Worm (Caenorhabditis elegans) whole organism, midembryonic: ENCODE measurements around the gene srx-47.

Experiments
- T22C8.4 ChIP-seq: fragments of 200-800 bp; sonication (Bioruptor generic); IDR thresholded peaks from 2 replicates; pipeline ENCODE4 v1.3.6; 2022; ENCODE audit warnings: missing genetic modification characterization, missing compliant biosample characterization
- cog-1 ChIP-seq: sonication (generic microtip); optimal IDR thresholded peaks from 2 replicates; lab custom pipeline; 2016; ENCODE audit warnings: missing genetic modification characterization, missing compliant biosample characterization
- flt-1 ChIP-seq: fragments of 200-800 bp; sonication (Bioruptor generic); IDR thresholded peaks from 2 replicates; pipeline ENCODE4 v1.3.6; 2022; ENCODE audit warnings: missing genetic modification characterization, missing compliant biosample characterization
- klf-2 ChIP-seq: fragments of 200-800 bp; sonication (Bioruptor generic); conservative IDR thresholded peaks from 2 replicates; pipeline ENCODE4 v1.3.6; 2022; ENCODE audit warnings: missing genetic modification reagents, missing genetic modification characterization, missing compliant biosample characterization
- med-1 ChIP-seq: sonication (generic microtip); optimal IDR thresholded peaks from 2 replicates; lab custom pipeline; 2017; ENCODE audit warnings: missing genetic modification characterization, mild to moderate bottlenecking, missing compliant biosample characterization, antibody characterized with exemption, missing genetic modification reagents; ENCODE audit not compliant: insufficient read depth
- ref-1 ChIP-seq: fragments of 200-800 bp; sonication (Bioruptor generic); conservative IDR thresholded peaks from 2 replicates; pipeline ENCODE4 v1.3.6; 2022; ENCODE audit warnings: missing genetic modification reagents, missing genetic modification characterization, missing compliant biosample characterization
- tab-1 ChIP-seq: fragments of 200-800 bp; sonication (Bioruptor generic); IDR thresholded peaks from 2 replicates; pipeline ENCODE4 v1.3.6; 2022; ENCODE audit warnings: missing genetic modification characterization, missing compliant biosample characterization
- ztf-23 ChIP-seq: fragments of 200-800 bp; sonication (Bioruptor generic); IDR thresholded peaks from 2 replicates; pipeline ENCODE4 v1.3.6; 2022; ENCODE audit warnings: missing genetic modification reagents, missing genetic modification characterization, missing compliant biosample characterization
- ztf-29 ChIP-seq: fragments of 200-800 bp; sonication (Bioruptor generic); IDR thresholded peaks from 2 replicates; pipeline ENCODE4 v1.3.6; 2022; ENCODE audit warnings: missing genetic modification reagents, missing genetic modification characterization, missing compliant biosample characterization

srx-47 gene

ce11 chrV:9324167-9324566 is 25.6 kb upstream of the srx-47 start:
- TF ChIP-seq ztf-23 (GFP tag; lab: Robert Waterston, UW) (no peak), tab-1 (GFP tag; lab: Robert Waterston, UW) (no peak), ztf-29 (GFP tag; lab: Robert Waterston, UW) (no peak), flt-1 (GFP tag; lab: Robert Waterston, UW) (no peak), klf-2 (no peak), cog-1 (tag; lab: Kevin White, UChicago) (no peak), ref-1 (GFP tag; lab: Robert Waterston, UW) (no peak)

ce11 chrV:9326903-9327302 is 22.9 kb upstream of the srx-47 start:
- no peak for TF ChIP-seq klf-2
- TF ChIP-seq T22C8.4 (GFP tag; lab: Robert Waterston, UW), result no peak
- TF ChIP-seq cog-1 (tag; lab: Kevin White, UChicago), result no peak
- no peak for TF ChIP-seq med-1
- TF ChIP-seq tab-1 (GFP tag; lab: Robert Waterston, UW), result no peak
- TF ChIP-seq ztf-23 (GFP tag; lab: Robert Waterston, UW), result no peak
- TF ChIP-seq flt-1 (GFP tag; lab: Robert Waterston, UW), result no peak
- TF ChIP-seq ztf-29 (GFP tag; lab: Robert Waterston, UW), result no peak
- TF ChIP-seq ref-1 (GFP tag; lab: Robert Waterston, UW), result no peak

ce11 chrV:9327691-9328090 is 22.1 kb upstream of the srx-47 start:
- TF ChIP-seq T22C8.4 (GFP tag; lab: Robert Waterston, UW) (no peak), klf-2 (no peak), ref-1 (GFP tag; lab: Robert Waterston, UW) (no peak), ztf-23 (GFP tag; lab: Robert Waterston, UW) (no peak), cog-1 (tag; lab: Kevin White, UChicago) (no peak), ztf-29 (GFP tag; lab: Robert Waterston, UW) (no peak), tab-1 (GFP tag; lab: Robert Waterston, UW) (no peak), med-1 (no peak), flt-1 (GFP tag; lab: Robert Waterston, UW) (no peak)

- TF ChIP-seq T22C8.4 (GFP tag; lab: Robert Waterston, UW) (no peak), ztf-23 (GFP tag; lab: Robert Waterston, UW) (no peak), med-1 (no peak), tab-1 (GFP tag; lab: Robert Waterston, UW) (no peak), ztf-29 (GFP tag; lab: Robert Waterston, UW) (no peak), cog-1 (tag; lab: Kevin White, UChicago) (no peak)
Measured at ce11 chrV:9328670-9329069, 21.1 kb upstream of the srx-47 start, which contains the start of gene K07B1.4. Gene K07B1.4 (plus strand): TSS chrV:9328970.

ce11 chrV:9329245-9329979 is 20.4 kb upstream of the srx-47 start:
- TF ChIP-seq T22C8.4 (GFP tag; lab: Robert Waterston, UW) (no peak), ztf-29 (GFP tag; lab: Robert Waterston, UW) (no peak), tab-1 (GFP tag; lab: Robert Waterston, UW) (no peak), med-1 (no peak), flt-1 (GFP tag; lab: Robert Waterston, UW) (no peak), klf-2 (no peak), ref-1 (GFP tag; lab: Robert Waterston, UW) (no peak), ztf-23 (GFP tag; lab: Robert Waterston, UW) (no peak)

ce11 chrV:9332611-9333315 is 17.0 kb upstream of the srx-47 start:
- no peak for TF ChIP-seq klf-2
- TF ChIP-seq cog-1 (tag; lab: Kevin White, UChicago), result no peak
- no peak for TF ChIP-seq ztf-23 (GFP tag; lab: Robert Waterston, UW)
- no peak for TF ChIP-seq ref-1 (GFP tag; lab: Robert Waterston, UW)
- no peak for TF ChIP-seq T22C8.4 (GFP tag; lab: Robert Waterston, UW)
- no peak for TF ChIP-seq flt-1 (GFP tag; lab: Robert Waterston, UW)
- TF ChIP-seq med-1, result no peak
- TF ChIP-seq ztf-29 (GFP tag; lab: Robert Waterston, UW), result no peak

- TF ChIP-seq cog-1 (tag; lab: Kevin White, UChicago) (no peak), flt-1 (GFP tag; lab: Robert Waterston, UW) (no peak), ref-1 (GFP tag; lab: Robert Waterston, UW) (no peak), med-1 (no peak), ztf-29 (GFP tag; lab: Robert Waterston, UW) (no peak)
Measured at ce11 chrV:9333316-9334048, 16.3 kb upstream of the srx-47 start, which contains the start of gene acl-14. Gene acl-14 (minus strand): TSS chrV:9333631.

ce11 chrV:9334216-9334615 is 15.6 kb upstream of the srx-47 start, which contains the start of gene ucp-4:
Gene ucp-4 (plus strand): TSS chrV:9334298.
- no peak for TF ChIP-seq tab-1 (GFP tag; lab: Robert Waterston, UW)
- TF ChIP-seq ztf-29 (GFP tag; lab: Robert Waterston, UW), result 0 out of 2 replicates have a peak, but pooled peaks have one; percentile 3
- TF ChIP-seq ztf-23 (GFP tag; lab: Robert Waterston, UW), result no peak

ce11 chrV:9336462-9336861 is 13.3 kb upstream of the srx-47 start, which contains the start of gene coq-6:
Gene coq-6 (plus strand): TSS chrV:9336762.
- no peak for TF ChIP-seq ref-1 (GFP tag; lab: Robert Waterston, UW)
- TF ChIP-seq ztf-23 (GFP tag; lab: Robert Waterston, UW), result no peak
- TF ChIP-seq klf-2, result no peak
- no peak for TF ChIP-seq tab-1 (GFP tag; lab: Robert Waterston, UW)
- TF ChIP-seq med-1, result no peak
- no peak for TF ChIP-seq ztf-29 (GFP tag; lab: Robert Waterston, UW)
- TF ChIP-seq flt-1 (GFP tag; lab: Robert Waterston, UW), result no peak
